Worm (Caenorhabditis elegans) whole organism, L4 larva: ENCODE measurements around the gene Y38F1A.8.
"Not testable (repeated sequence)": the region's sequence is repeated elsewhere in the genome, so short reads cannot be mapped to it uniquely, and the experiment has no call there.

Experiments used
- dpl-1 ChIP-seq: fragments of 150-350 bp; optimal IDR thresholded peaks from 2 replicates; lab custom pipeline; 2014; ENCODE audit warnings: missing biosample characterization, missing genetic modification reagents, missing genetic modification characterization
- gei-8 ChIP-seq: fragments of 200-800 bp; sonication (Bioruptor generic); optimal IDR thresholded peaks from 2 replicates; lab custom pipeline; 2018; ENCODE audit warnings: mild to moderate bottlenecking, missing genetic modification characterization, missing compliant biosample characterization

- not testable (repeated sequence) for TF ChIP-seq dpl-1; gei-8 (GFP tag; lab: Kevin White, UChicago)
Observed at ce11 chrII:13039141-13039540, 38.5 kb upstream of the Y38F1A.8 start.
